Fruit fly (Drosophila melanogaster) whole organism, embryonic: ENCODE results near the gene CG4653.

Experiments
- CG10209 ChIP-seq: fragments of 200-800 bp; sonication (Bioruptor generic); optimal IDR thresholded peaks from 3 replicates; lab custom pipeline; 2017; ENCODE audit warnings: missing biosample characterization, mild to moderate bottlenecking, missing genetic modification characterization, missing genetic modification reagents
- CG1024 ChIP-seq: fragments of 200-800 bp; sonication (Bioruptor generic); IDR thresholded peaks from 2 replicates; pipeline ENCODE4 v1.3.6; 2022; ENCODE audit warnings: missing biosample characterization, missing genetic modification characterization
- CG10321 ChIP-seq: fragments of 200-800 bp; sonication (Bioruptor generic); IDR thresholded peaks from 2 replicates; pipeline ENCODE4 v1.3.6; 2022; ENCODE audit warnings: missing biosample characterization, missing genetic modification characterization
- CG12219 ChIP-seq: fragments of 200-800 bp; sonication (Bioruptor generic); optimal IDR thresholded peaks from 3 replicates; lab custom pipeline; 2018; ENCODE audit warnings: missing biosample characterization, mild to moderate bottlenecking, missing genetic modification characterization
- CG12744 ChIP-seq: fragments of 200-800 bp; sonication (Bioruptor generic); optimal IDR thresholded peaks from 2 replicates; lab custom pipeline; 2016; ENCODE audit warnings: missing biosample characterization, missing genetic modification characterization
- CG14965 ChIP-seq: fragments of 200-800 bp; sonication (Bioruptor generic); optimal IDR thresholded peaks from 2 replicates; lab custom pipeline; 2016; ENCODE audit warnings: missing biosample characterization, missing genetic modification characterization, borderline replicate concordance
- CG15601 ChIP-seq: fragments of 200-800 bp; sonication (Bioruptor generic); optimal IDR thresholded peaks from 3 replicates; lab custom pipeline; 2019; ENCODE audit warnings: missing biosample characterization, mild to moderate bottlenecking, missing genetic modification characterization, moderate library complexity
- CG17328 ChIP-seq: fragments of 200-800 bp; sonication (Bioruptor generic); IDR thresholded peaks from 2 replicates; pipeline ENCODE4 v1.3.6; 2022; ENCODE audit warnings: missing biosample characterization, missing genetic modification characterization
- CG3281 ChIP-seq: fragments of 200-800 bp; sonication (Bioruptor generic); optimal IDR thresholded peaks from 3 replicates; lab custom pipeline; 2017; ENCODE audit warnings: missing biosample characterization, mild to moderate bottlenecking, missing genetic modification characterization
- CG4707 ChIP-seq: fragments of 200-800 bp; sonication (Bioruptor generic); optimal IDR thresholded peaks from 2 replicates; lab custom pipeline; 2018; ENCODE audit warnings: missing biosample characterization, mild to moderate bottlenecking, missing genetic modification characterization, moderate library complexity
- CG6654 ChIP-seq: fragments of 200-800 bp; sonication (Bioruptor generic); optimal IDR thresholded peaks from 2 replicates; lab custom pipeline; 2017; ENCODE audit warnings: missing biosample characterization, mild to moderate bottlenecking, missing genetic modification characterization
- CG8290 ChIP-seq, 3 experiments: fragments of 200-800 bp; sonication (Bioruptor generic); optimal IDR thresholded peaks; 2 replicates each; lab custom pipeline; 2016 to 2019; ENCODE audit warnings: missing biosample characterization in 3 of 3, missing genetic modification characterization in 3 of 3, mild to moderate bottlenecking in 2 of 3, moderate library complexity in 1 of 3
- CG8924 ChIP-seq: fragments of 200-800 bp; optimal IDR thresholded peaks from 3 replicates; lab custom pipeline; 2019; ENCODE audit warnings: missing biosample characterization, mild to moderate bottlenecking, missing genetic modification characterization, moderate library complexity
- CG9215 ChIP-seq: fragments of 200-800 bp; sonication (Bioruptor generic); IDR thresholded peaks from 2 replicates; pipeline ENCODE4 v1.3.6; 2022; ENCODE audit warnings: missing biosample characterization, missing genetic modification characterization
- CG9727 ChIP-seq: fragments of 200-800 bp; sonication (Bioruptor generic); optimal IDR thresholded peaks from 3 replicates; lab custom pipeline; 2017; ENCODE audit warnings: missing biosample characterization, mild to moderate bottlenecking, missing genetic modification characterization
- D19B ChIP-seq: fragments of 200-800 bp; sonication (Bioruptor generic); optimal IDR thresholded peaks from 2 replicates; lab custom pipeline; 2017; ENCODE audit warnings: missing biosample characterization, mild to moderate bottlenecking, missing genetic modification characterization
- Dad ChIP-seq: fragments of 200-800 bp; sonication (Bioruptor generic); optimal IDR thresholded peaks from 3 replicates; lab custom pipeline; 2016; ENCODE audit warnings: missing biosample characterization, missing genetic modification characterization
- H2.0 ChIP-seq: fragments of 200-800 bp; sonication (Bioruptor generic); IDR thresholded peaks from 2 replicates; pipeline ENCODE4 v1.3.6; 2022; ENCODE audit warnings: missing biosample characterization, missing genetic modification characterization
- HmgZ ChIP-seq: fragments of 200-800 bp; sonication (Bioruptor generic); optimal IDR thresholded peaks from 2 replicates; lab custom pipeline; 2018; ENCODE audit warnings: missing biosample characterization, mild to moderate bottlenecking, missing genetic modification characterization
- Hr51 ChIP-seq, 2 experiments: fragments of 200-800 bp; sonication (Bioruptor generic); optimal IDR thresholded peaks; 2 replicates in 1 of 2; 3 replicates in 1 of 2; lab custom pipeline; 2016 to 2018; ENCODE audit warnings: missing biosample characterization in 2 of 2, missing genetic modification characterization in 2 of 2, mild to moderate bottlenecking in 1 of 2, moderate library complexity in 1 of 2
- Lim3 ChIP-seq: fragments of 200-800 bp; sonication (Bioruptor generic); IDR thresholded peaks from 2 replicates; pipeline ENCODE4 v1.3.6; 2022; ENCODE audit warnings: missing biosample characterization, missing genetic modification characterization
- Oli ChIP-seq: fragments of 200-800 bp; sonication (Bioruptor generic); optimal IDR thresholded peaks from 2 replicates; lab custom pipeline; 2018; ENCODE audit warnings: missing biosample characterization, mild to moderate bottlenecking, missing genetic modification characterization, moderate library complexity
- Sox100B ChIP-seq: fragments of 200-800 bp; sonication (Bioruptor generic); optimal IDR thresholded peaks from 3 replicates; lab custom pipeline; 2018; ENCODE audit warnings: missing biosample characterization, mild to moderate bottlenecking, missing genetic modification characterization
- Spps ChIP-seq: fragments of 200-800 bp; sonication (Bioruptor generic); optimal IDR thresholded peaks from 2 replicates; lab custom pipeline; 2018; ENCODE audit warnings: missing biosample characterization, mild to moderate bottlenecking, missing genetic modification characterization
- abd-A ChIP-seq: fragments of 200-800 bp; sonication (Bioruptor generic); optimal IDR thresholded peaks from 3 replicates; lab custom pipeline; 2019; ENCODE audit warnings: missing biosample characterization, mild to moderate bottlenecking, missing genetic modification characterization, moderate library complexity
- ara ChIP-seq: fragments of 200-800 bp; sonication (Bioruptor generic); IDR thresholded peaks from 2 replicates; pipeline ENCODE4 v1.3.6; 2022; ENCODE audit warnings: missing biosample characterization, missing genetic modification characterization
- ato ChIP-seq: fragments of 200-800 bp; sonication (Bioruptor generic); IDR thresholded peaks from 2 replicates; pipeline ENCODE4 v1.3.6; 2022; ENCODE audit warnings: missing biosample characterization, missing genetic modification characterization; ENCODE audit not compliant: partially characterized antibody
- bcd ChIP-seq: fragments of 200-800 bp; sonication (Bioruptor generic); optimal IDR thresholded peaks from 2 replicates; lab custom pipeline; 2017; ENCODE audit warnings: missing biosample characterization, mild to moderate bottlenecking, missing genetic modification characterization
- crc ChIP-seq: fragments of 200-800 bp; sonication (Bioruptor generic); optimal IDR thresholded peaks from 2 replicates; lab custom pipeline; 2016; ENCODE audit warnings: missing biosample characterization, missing genetic modification characterization
- fd3F ChIP-seq: fragments of 200-800 bp; sonication (Bioruptor generic); optimal IDR thresholded peaks from 2 replicates; lab custom pipeline; 2018; ENCODE audit warnings: missing biosample characterization, mild to moderate bottlenecking, missing genetic modification characterization, moderate library complexity
- fd64A ChIP-seq: fragments of 200-800 bp; sonication (Bioruptor generic); optimal IDR thresholded peaks from 3 replicates; lab custom pipeline; 2018; ENCODE audit warnings: missing biosample characterization, mild to moderate bottlenecking, missing genetic modification characterization
- gce ChIP-seq: fragments of 200-800 bp; sonication (Bioruptor generic); IDR thresholded peaks from 3 replicates; pipeline ENCODE4 v1.3.6; 2022; ENCODE audit warnings: missing biosample characterization, missing genetic modification characterization
- jigr1 ChIP-seq: fragments of 200-800 bp; sonication (Bioruptor generic); IDR thresholded peaks from 3 replicates; pipeline ENCODE4 v1.3.6; 2022; ENCODE audit warnings: missing biosample characterization, missing genetic modification characterization
- kah ChIP-seq: fragments of 200-800 bp; sonication (Bioruptor generic); optimal IDR thresholded peaks from 2 replicates; lab custom pipeline; 2018; ENCODE audit warnings: missing biosample characterization, mild to moderate bottlenecking, missing genetic modification characterization
- klu ChIP-seq: fragments of 200-800 bp; sonication (Bioruptor generic); IDR thresholded peaks from 2 replicates; pipeline ENCODE4 v1.3.6; 2022; ENCODE audit warnings: missing biosample characterization, missing genetic modification characterization
- lilli ChIP-seq: fragments of 200-800 bp; sonication (Bioruptor generic); optimal IDR thresholded peaks from 3 replicates; lab custom pipeline; 2016; ENCODE audit warnings: missing biosample characterization, missing genetic modification characterization
- mld ChIP-seq: fragments of 200-800 bp; sonication (Bioruptor generic); IDR thresholded peaks from 3 replicates; pipeline ENCODE4 v1.3.6; 2022; ENCODE audit warnings: missing biosample characterization, missing genetic modification characterization; ENCODE audit not compliant: partially characterized antibody
- nau ChIP-seq: fragments of 200-800 bp; sonication (Bioruptor generic); optimal IDR thresholded peaks from 3 replicates; lab custom pipeline; 2017; ENCODE audit warnings: missing biosample characterization, mild to moderate bottlenecking, missing genetic modification characterization, missing genetic modification reagents
- nerfin-1 ChIP-seq: fragments of 200-800 bp; sonication (Bioruptor generic); optimal IDR thresholded peaks from 3 replicates; lab custom pipeline; 2019; ENCODE audit warnings: missing biosample characterization, mild to moderate bottlenecking, missing genetic modification characterization, moderate library complexity
- odd ChIP-seq: fragments of 200-800 bp; sonication (Bioruptor generic); optimal IDR thresholded peaks from 2 replicates; lab custom pipeline; 2017; ENCODE audit warnings: missing biosample characterization, mild to moderate bottlenecking, missing genetic modification characterization
- pho ChIP-seq: fragments of 200-800 bp; sonication (Bioruptor generic); optimal IDR thresholded peaks from 2 replicates; lab custom pipeline; 2016; ENCODE audit warnings: missing biosample characterization, missing genetic modification characterization
- sc ChIP-seq, 3 experiments: fragments of >200 bp in 2 of 3; fragments of 200-800 bp in 1 of 3; sonication (Bioruptor generic) in 1 of 3; optimal IDR thresholded peaks; 2 replicates in 2 of 3; 3 replicates in 1 of 3; lab custom pipeline; 2017; ENCODE audit warnings: mild to moderate bottlenecking in 1 of 3, missing biosample characterization in 1 of 3, missing genetic modification characterization in 1 of 3, missing genetic modification reagents in 1 of 3
- sd ChIP-seq: fragments of 200-800 bp; sonication (Bioruptor generic); optimal IDR thresholded peaks from 3 replicates; lab custom pipeline; 2018; ENCODE audit warnings: missing biosample characterization, mild to moderate bottlenecking, missing genetic modification characterization, moderate library complexity
- sisA ChIP-seq: fragments of 200-800 bp; sonication (Bioruptor generic); IDR thresholded peaks from 2 replicates; pipeline ENCODE4 v1.3.6; 2022; ENCODE audit warnings: missing biosample characterization, missing genetic modification characterization
- stwl ChIP-seq: fragments of 200-800 bp; sonication (Bioruptor generic); optimal IDR thresholded peaks from 3 replicates; lab custom pipeline; 2018; ENCODE audit warnings: missing biosample characterization, mild to moderate bottlenecking, missing genetic modification characterization, moderate library complexity
- tup ChIP-seq: fragments of 200-800 bp; sonication (Bioruptor generic); optimal IDR thresholded peaks from 2 replicates; lab custom pipeline; 2016; ENCODE audit warnings: missing biosample characterization, mild to moderate bottlenecking, missing genetic modification characterization, moderate library complexity
- tx ChIP-seq: fragments of 200-800 bp; sonication (Bioruptor generic); optimal IDR thresholded peaks from 2 replicates; lab custom pipeline; 2016; ENCODE audit warnings: missing biosample characterization, missing genetic modification characterization
- vvl ChIP-seq: fragments of 200-800 bp; sonication (Bioruptor generic); IDR thresholded peaks from 2 replicates; pipeline ENCODE4 v1.3.6; 2022; ENCODE audit warnings: missing biosample characterization, missing genetic modification characterization

Gene CG4653

DNA sequence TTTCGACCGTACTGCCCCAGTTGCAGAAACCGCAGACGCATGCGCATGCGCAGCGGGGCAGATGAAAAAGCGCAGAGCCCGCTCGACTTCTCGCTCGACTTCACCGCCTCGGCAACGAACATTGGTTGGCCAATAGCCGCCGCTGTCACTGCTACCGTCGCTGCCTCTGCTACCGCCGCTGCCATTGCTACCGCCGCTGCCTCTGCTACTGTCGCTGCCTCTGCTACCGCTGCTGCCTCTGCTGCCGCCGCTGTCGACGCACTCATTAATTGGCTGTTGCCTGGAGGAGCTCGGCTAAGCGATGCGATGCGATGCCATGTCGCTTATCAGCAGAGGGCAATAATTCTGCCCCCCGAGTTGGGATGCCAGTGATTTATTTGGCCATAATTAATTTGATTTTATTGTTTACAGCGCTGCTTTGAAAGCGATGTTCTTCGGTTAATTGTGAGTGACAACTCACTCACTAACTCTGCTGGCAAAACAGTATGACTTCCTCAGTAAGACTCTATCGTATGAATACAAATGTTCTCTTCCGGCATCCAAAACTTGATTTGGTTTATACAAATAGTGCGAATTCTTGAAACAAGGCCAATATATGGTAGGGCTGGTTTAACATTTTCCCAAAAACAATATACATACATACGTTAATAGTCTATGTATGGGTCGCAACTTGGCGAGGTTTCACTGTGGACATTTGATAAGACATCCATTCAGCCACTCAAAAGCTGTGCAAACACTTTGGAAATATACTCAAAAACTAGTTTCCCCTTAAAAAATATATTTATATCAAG is 33.0 kb upstream of the CG4653 start (continued):
- TF ChIP-seq Lim3 (no peak), CG9727 (no peak), CG1024 (GFP tag; lab: Robert Waterston, UW) (no peak), lilli (GFP tag; lab: Kevin White, UChicago) (no peak), CG10209 (no peak), ara (no peak), nerfin-1 (tag; lab: Kevin White, UChicago) (no peak), nau (GFP tag; lab: Kevin White, UChicago) (no peak), CG15601 (tag; lab: Kevin White, UChicago) (no peak), Dad (no peak), abd-A (no peak), jigr1 (GFP tag; lab: Robert Waterston, UW) (no peak), pho (GFP tag; lab: Kevin White, UChicago) (no peak), CG6654 (GFP tag; lab: Kevin White, UChicago) (no peak), CG17328 (GFP tag; lab: Robert Waterston, UW) (no peak), klu (GFP tag; lab: Robert Waterston, UW) (no peak), Spps (tag; lab: Kevin White, UChicago) (no peak), fd64A (GFP tag; lab: Kevin White, UChicago) (no peak), CG14965 (GFP tag; lab: Kevin White, UChicago) (no peak), Hr51 (GFP tag; optimal IDR thresholded peaks at IDR 0.05; lab: Kevin White, UChicago) (peak in 1 of 2 experiments; percentile 49), Sox100B (no peak), Oli (tag; lab: Kevin White, UChicago) (peak; percentile 33), odd (GFP tag; lab: Kevin White, UChicago) (no peak), fd3F (no peak), tx (GFP tag; lab: Kevin White, UChicago) (no peak), sd (peak; percentile 4), HmgZ (tag; lab: Kevin White, UChicago) (peak; percentile 36), stwl (tag; lab: Kevin White, UChicago) (no peak), kah (GFP tag; lab: Kevin White, UChicago) (no peak), CG12744 (no peak), tup (GFP tag; lab: Kevin White, UChicago) (no peak), D19B (GFP tag; lab: Kevin White, UChicago) (no peak), gce (no peak), H2.0 (GFP tag; lab: Robert Waterston, UW) (no peak), CG8924 (tag; lab: Kevin White, UChicago) (peak; percentile 5), CG8290 (GFP tag; optimal IDR thresholded peaks at IDR 0.05; lab: Kevin White, UChicago) (no peak), CG8290 (tag; optimal IDR thresholded peaks at IDR 0.05; lab: Kevin White, UChicago) (peak in 1 of 2 experiments; percentile 64), CG3281 (GFP tag; lab: Kevin White, UChicago) (peak; percentile 45), ato (GFP tag; lab: Robert Waterston, UW) (no peak), CG10321 (GFP tag; lab: Robert Waterston, UW) (no peak), bcd (GFP tag; lab: Kevin White, UChicago) (no peak), mld (GFP tag; lab: Robert Waterston, UW) (no peak), sc (optimal IDR thresholded peaks at IDR 0.05; lab: Kevin White, UChicago) (no peak), sc (GFP tag; optimal IDR thresholded peaks at IDR 0.05; lab: Kevin White, UChicago) (no peak), sisA (GFP tag; lab: Robert Waterston, UW) (no peak; the same call in 1 of the 2 replicates), CG4707 (GFP tag; lab: Kevin White, UChicago) (no peak), vvl (no peak), CG9215 (GFP tag; lab: Robert Waterston, UW) (no peak), CG12219 (GFP tag; lab: Kevin White, UChicago) (peak; percentile 22), crc (GFP tag; lab: Kevin White, UChicago) (no peak)
